Fruit fly (Drosophila melanogaster): ENCODE results near the gene CG32137.

DNA sequence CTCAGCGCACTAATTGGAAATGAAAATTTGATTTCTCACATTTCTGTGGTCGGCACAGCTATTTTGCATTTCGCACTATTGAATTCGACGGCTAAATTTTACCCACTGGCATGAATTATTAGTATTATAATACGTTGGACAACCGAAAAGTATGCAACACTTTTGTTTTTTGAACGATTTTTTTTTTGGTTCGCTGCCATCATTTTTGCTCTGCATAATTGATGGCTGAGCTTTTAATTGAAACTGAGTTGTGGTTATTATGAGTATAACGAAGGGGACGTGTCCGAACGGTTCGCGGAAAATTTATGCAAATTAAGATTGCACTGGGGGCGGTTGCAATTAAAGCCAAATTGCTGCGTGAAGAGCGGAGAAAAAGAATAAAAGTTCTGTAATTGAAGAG is 38.4 kb upstream of the CG32137 start:
- no peak for TF ChIP-seq pan (optimal IDR thresholded peaks at IDR 0.05)
- TF ChIP-seq EcR (GFP tag; optimal IDR thresholded peaks at IDR 0.05), result no peak
- TF ChIP-seq psq (optimal IDR thresholded peaks at IDR 0.05), result no peak
- TF ChIP-seq usp (GFP tag; optimal IDR thresholded peaks at IDR 0.05), result no peak
- no peak for TF ChIP-seq Dll (optimal IDR thresholded peaks at IDR 0.05)
- no peak for TF ChIP-seq CG8478 (optimal IDR thresholded peaks at IDR 0.05)

All from whole organism.